Fruit fly (Drosophila melanogaster) whole organism, larva: ENCODE measurements around the gene rudhira.

ENCODE experiments used
- noc ChIP-seq: fragments of 200-800 bp; sonication (Bioruptor generic); optimal IDR thresholded peaks from 3 replicates; lab custom pipeline; 2019; ENCODE audit warnings: missing biosample characterization, mild to moderate bottlenecking, missing genetic modification characterization, moderate library complexity

The rudhira gene

dm6 chrX:11881686-11882085 is 65.0 kb downstream of the rudhira start:
- TF ChIP-seq noc (tag; lab: Kevin White, UChicago), result no peak

dm6 chrX:11882447-11882846 is 65.7 kb downstream of the rudhira start:
- no peak for TF ChIP-seq noc (tag; lab: Kevin White, UChicago)

- no peak for TF ChIP-seq noc (tag; lab: Kevin White, UChicago)
Measured at dm6 chrX:11884134-11884533, 67.4 kb downstream of the rudhira start.

dm6 chrX:11885356-11885755 is 68.7 kb downstream of the rudhira start:
- TF ChIP-seq noc (tag; lab: Kevin White, UChicago), result peak; percentile 64

- TF ChIP-seq noc (tag; lab: Kevin White, UChicago), result peak; percentile 32
Measured at dm6 chrX:11886976-11887375, 70.3 kb downstream of the rudhira start, which contains the start of the genes CG10353 and SelG. Gene CG10353, minus strand, starts transcription at chrX:11887162. Gene SelG, plus strand, starts transcription at chrX:11887284.
